Worm (Caenorhabditis elegans) whole organism, late embryonic: ENCODE results near the gene C35A5.6.

ENCODE experiments used
- ceh-24 ChIP-seq: sonication (generic microtip); optimal IDR thresholded peaks from 2 replicates; lab custom pipeline; 2016; ENCODE audit warnings: mild to moderate bottlenecking, missing genetic modification characterization, missing compliant biosample characterization
- ceh-48 ChIP-seq: sonication (generic microtip); optimal IDR thresholded peaks from 2 replicates; lab custom pipeline; 2016; ENCODE audit warnings: missing genetic modification characterization, inconsistent platforms, missing compliant biosample characterization
- che-1 ChIP-seq: sonication (generic microtip); optimal IDR thresholded peaks from 2 replicates; lab custom pipeline; 2016; ENCODE audit warnings: mild to moderate bottlenecking, missing genetic modification characterization, missing compliant biosample characterization
- elt-2 ChIP-seq: sonication (generic microtip); optimal IDR thresholded peaks from 2 replicates; lab custom pipeline; 2016; ENCODE audit warnings: missing genetic modification reagents, missing genetic modification characterization, missing compliant biosample characterization
- fkh-10 ChIP-seq: fragments of 150-350 bp; optimal IDR thresholded peaks from 2 replicates; lab custom pipeline; 2014; ENCODE audit warnings: missing biosample characterization, missing genetic modification reagents, missing genetic modification characterization
- gmeb-2 ChIP-seq: sonication (generic microtip); optimal IDR thresholded peaks from 2 replicates; lab custom pipeline; 2016; ENCODE audit warnings: missing genetic modification characterization, inconsistent platforms, missing compliant biosample characterization
- lin-11 ChIP-seq: fragments of 200-800 bp; sonication (Bioruptor generic); optimal IDR thresholded peaks from 2 replicates; lab custom pipeline; 2018; ENCODE audit warnings: mild to moderate bottlenecking, missing genetic modification characterization, missing compliant biosample characterization
- nhr-11 ChIP-seq: fragments of 150-350 bp; optimal IDR thresholded peaks from 2 replicates; lab custom pipeline; 2014; ENCODE audit warnings: missing biosample characterization, missing genetic modification characterization
- pqm-1 ChIP-seq: sonication (generic microtip); optimal IDR thresholded peaks from 2 replicates; lab custom pipeline; 2016; ENCODE audit warnings: missing genetic modification characterization, missing compliant biosample characterization
- unc-42 ChIP-seq: sonication (generic microtip); optimal IDR thresholded peaks from 2 replicates; lab custom pipeline; 2016; ENCODE audit warnings: missing genotype, missing genetic modification characterization, missing compliant biosample characterization
- unc-86 ChIP-seq: sonication (generic microtip); optimal IDR thresholded peaks from 2 replicates; lab custom pipeline; 2016; ENCODE audit warnings: missing genetic modification characterization, missing compliant biosample characterization

ce11 chrV:10472901-10473774, 35.8 kb upstream of the C35A5.6 start:
- TF ChIP-seq unc-42 = no peak
- TF ChIP-seq gmeb-2 (tag; lab: Kevin White, UChicago) = no peak
- TF ChIP-seq che-1 (tag; lab: Kevin White, UChicago) = no peak
- TF ChIP-seq fkh-10 = no peak
- no peak for TF ChIP-seq ceh-24 (tag; lab: Kevin White, UChicago)
- no peak for TF ChIP-seq pqm-1 (tag; lab: Kevin White, UChicago)
- no peak for TF ChIP-seq elt-2
- no peak for TF ChIP-seq lin-11 (tag; lab: Kevin White, UChicago)
- TF ChIP-seq unc-86 (tag; lab: Kevin White, UChicago) = no peak
- no peak for TF ChIP-seq nhr-11 (tag; lab: Kevin White, UChicago)
- TF ChIP-seq ceh-48 (tag; lab: Kevin White, UChicago) = no peak
